Fruit fly (Drosophila melanogaster) whole organism, adult: Measurements from ENCODE around the gene CG14143.

Experiments used
- CG1620 ChIP-seq: fragments of 200-800 bp; sonication (Bioruptor generic); optimal IDR thresholded peaks from 2 replicates; lab custom pipeline; 2016; ENCODE audit warnings: missing biosample characterization, missing genetic modification characterization
- CG5204 ChIP-seq: fragments of 200-800 bp; sonication (Bioruptor generic); optimal IDR thresholded peaks from 2 replicates; lab custom pipeline; 2016; ENCODE audit warnings: missing biosample characterization, missing genetic modification characterization
- CG7045 ChIP-seq: fragments of 200-800 bp; sonication (Bioruptor generic); optimal IDR thresholded peaks from 2 replicates; lab custom pipeline; 2017; ENCODE audit warnings: missing biosample characterization, mild to moderate bottlenecking, missing genetic modification characterization
- Clk ChIP-seq: fragments of 200-800 bp; sonication (Bioruptor generic); optimal IDR thresholded peaks from 2 replicates; lab custom pipeline; 2017; ENCODE audit warnings: missing biosample characterization, missing genetic modification characterization
- Hr96 ChIP-seq: fragments of 200-800 bp; sonication (Bioruptor generic); optimal IDR thresholded peaks from 2 replicates; lab custom pipeline; 2016; ENCODE audit warnings: missing biosample characterization, missing genetic modification characterization
- cic ChIP-seq: fragments of 200-800 bp; sonication (Bioruptor generic); optimal IDR thresholded peaks from 2 replicates; lab custom pipeline; 2017; ENCODE audit warnings: missing biosample characterization, mild to moderate bottlenecking, missing genetic modification characterization, moderate library complexity
- ovo ChIP-seq: fragments of 200-800 bp; sonication (Bioruptor generic); optimal IDR thresholded peaks from 2 replicates; lab custom pipeline; 2016; ENCODE audit warnings: missing biosample characterization, missing genetic modification characterization
- tj ChIP-seq: fragments of 200-800 bp; sonication (Bioruptor generic); optimal IDR thresholded peaks from 3 replicates; lab custom pipeline; 2017; ENCODE audit warnings: missing biosample characterization, mild to moderate bottlenecking, missing genetic modification characterization, moderate library complexity

dm6 chr3L:11130535-11130934 lies 4.3 kb upstream of the CG14143 start, which contains the start of gene nol:
- TF ChIP-seq tj (no peak), cic (GFP tag; lab: Kevin White, UChicago) (no peak), CG5204 (GFP tag; lab: Kevin White, UChicago) (no peak), CG1620 (no peak), Hr96 (no peak), ovo (GFP tag; lab: Kevin White, UChicago) (no peak), CG7045 (GFP tag; lab: Kevin White, UChicago) (no peak), Clk (GFP tag; lab: Kevin White, UChicago) (no peak)
